Worm (Caenorhabditis elegans) whole organism, late embryonic: ENCODE measurements around the gene C07E3.9.

Experiments
- C38D4.7 ChIP-seq: fragments of 200-800 bp; sonication (Bioruptor generic); optimal IDR thresholded peaks from 2 replicates; lab custom pipeline; 2018; ENCODE audit warnings: mild to moderate bottlenecking, missing genetic modification characterization, moderate library complexity, missing compliant biosample characterization
- K02D7.2 ChIP-seq: sonication (generic microtip); optimal IDR thresholded peaks from 2 replicates; lab custom pipeline; 2017; ENCODE audit warnings: mild to moderate bottlenecking, missing genetic modification characterization, missing compliant biosample characterization
- T23F11.4 ChIP-seq: fragments of 200-800 bp; sonication (Bioruptor generic); optimal IDR thresholded peaks from 2 replicates; lab custom pipeline; 2018; ENCODE audit warnings: mild to moderate bottlenecking, missing genetic modification characterization, missing compliant biosample characterization
- Y22D7AL.16 ChIP-seq: sonication (generic microtip); optimal IDR thresholded peaks from 2 replicates; lab custom pipeline; 2016; ENCODE audit warnings: missing genetic modification characterization, missing compliant biosample characterization
- ama-1 ChIP-seq: fragments of 150-350 bp; optimal IDR thresholded peaks from 2 replicates; lab custom pipeline; 2014
- ceh-14 ChIP-seq: sonication (generic microtip); optimal IDR thresholded peaks from 2 replicates; lab custom pipeline; 2016; ENCODE audit warnings: missing genotype, missing genetic modification characterization, missing compliant biosample characterization
- ceh-18 ChIP-seq: sonication (generic microtip); optimal IDR thresholded peaks from 2 replicates; lab custom pipeline; 2016; ENCODE audit warnings: missing genetic modification characterization, missing compliant biosample characterization
- ceh-2 ChIP-seq: sonication (generic microtip); optimal IDR thresholded peaks from 2 replicates; lab custom pipeline; 2016; ENCODE audit warnings: missing genotype, missing genetic modification characterization, missing compliant biosample characterization
- ceh-24 ChIP-seq: sonication (generic microtip); optimal IDR thresholded peaks from 2 replicates; lab custom pipeline; 2016; ENCODE audit warnings: mild to moderate bottlenecking, missing genetic modification characterization, missing compliant biosample characterization
- ceh-30 ChIP-seq: fragments of 150-350 bp; optimal IDR thresholded peaks from 2 replicates; lab custom pipeline; 2014; ENCODE audit warnings: missing biosample characterization, missing genetic modification characterization
- ceh-31 ChIP-seq: sonication (generic microtip); optimal IDR thresholded peaks from 2 replicates; lab custom pipeline; 2016; ENCODE audit warnings: missing genetic modification characterization, missing compliant biosample characterization
- ceh-34 ChIP-seq: sonication (generic microtip); optimal IDR thresholded peaks from 2 replicates; lab custom pipeline; 2016; ENCODE audit warnings: mild to moderate bottlenecking, missing genetic modification characterization, missing compliant biosample characterization
- ceh-6 ChIP-seq: fragments of 200-800 bp; sonication (Bioruptor generic); optimal IDR thresholded peaks from 2 replicates; lab custom pipeline; 2018; ENCODE audit warnings: mild to moderate bottlenecking, missing genetic modification characterization, missing compliant biosample characterization
- ceh-9 ChIP-seq: sonication (generic microtip); optimal IDR thresholded peaks from 2 replicates; lab custom pipeline; 2016; ENCODE audit warnings: mild to moderate bottlenecking, missing genetic modification characterization, inconsistent platforms, missing compliant biosample characterization
- che-1 ChIP-seq: sonication (generic microtip); optimal IDR thresholded peaks from 2 replicates; lab custom pipeline; 2016; ENCODE audit warnings: mild to moderate bottlenecking, missing genetic modification characterization, missing compliant biosample characterization
- dve-1 ChIP-seq: sonication (generic microtip); optimal IDR thresholded peaks from 2 replicates; lab custom pipeline; 2017; ENCODE audit warnings: antibody characterized with exemption, mild to moderate bottlenecking, missing genetic modification characterization, missing compliant biosample characterization
- elt-2 ChIP-seq: sonication (generic microtip); optimal IDR thresholded peaks from 2 replicates; lab custom pipeline; 2016; ENCODE audit warnings: missing genetic modification reagents, missing genetic modification characterization, missing compliant biosample characterization
- eyg-1 ChIP-seq: sonication (generic microtip); optimal IDR thresholded peaks from 2 replicates; lab custom pipeline; 2016; ENCODE audit warnings: missing genotype, missing genetic modification characterization, missing compliant biosample characterization
- fax-1 ChIP-seq: sonication (generic microtip); optimal IDR thresholded peaks from 2 replicates; lab custom pipeline; 2016; ENCODE audit warnings: missing genotype, missing genetic modification characterization, missing compliant biosample characterization
- gmeb-2 ChIP-seq: sonication (generic microtip); optimal IDR thresholded peaks from 2 replicates; lab custom pipeline; 2016; ENCODE audit warnings: missing genetic modification characterization, inconsistent platforms, missing compliant biosample characterization
- hlh-13 ChIP-seq: fragments of 200-800 bp; sonication (Bioruptor generic); optimal IDR thresholded peaks from 2 replicates; lab custom pipeline; 2018; ENCODE audit warnings: mild to moderate bottlenecking, missing genetic modification characterization, missing compliant biosample characterization
- hlh-30 ChIP-seq: sonication (generic microtip); optimal IDR thresholded peaks from 2 replicates; lab custom pipeline; 2017; ENCODE audit warnings: antibody characterized with exemption, missing genetic modification characterization, missing compliant biosample characterization; ENCODE audit not compliant: insufficient read depth
- lin-11 ChIP-seq: fragments of 200-800 bp; sonication (Bioruptor generic); optimal IDR thresholded peaks from 2 replicates; lab custom pipeline; 2018; ENCODE audit warnings: mild to moderate bottlenecking, missing genetic modification characterization, missing compliant biosample characterization
- mec-3 ChIP-seq: sonication (generic microtip); optimal IDR thresholded peaks from 2 replicates; lab custom pipeline; 2016; ENCODE audit warnings: borderline replicate concordance, missing genetic modification characterization, missing compliant biosample characterization
- nfya-1 ChIP-seq: sonication (generic microtip); optimal IDR thresholded peaks from 2 replicates; lab custom pipeline; 2017; ENCODE audit warnings: missing genetic modification characterization, mild to moderate bottlenecking, missing compliant biosample characterization, antibody characterized with exemption, moderate library complexity
- nhr-11 ChIP-seq: fragments of 150-350 bp; optimal IDR thresholded peaks from 2 replicates; lab custom pipeline; 2014; ENCODE audit warnings: missing biosample characterization, missing genetic modification characterization
- pat-9 ChIP-seq: fragments of 200-800 bp; sonication (Bioruptor generic); optimal IDR thresholded peaks from 2 replicates; lab custom pipeline; 2018; ENCODE audit warnings: mild to moderate bottlenecking, missing genetic modification characterization, moderate library complexity, missing compliant biosample characterization
- pha-2 ChIP-seq: sonication (generic microtip); optimal IDR thresholded peaks from 2 replicates; lab custom pipeline; 2017; ENCODE audit warnings: mild to moderate bottlenecking, missing genetic modification characterization, missing compliant biosample characterization
- ref-2 ChIP-seq: sonication (generic microtip); optimal IDR thresholded peaks from 2 replicates; lab custom pipeline; 2016; ENCODE audit warnings: missing genetic modification characterization, missing compliant biosample characterization
- rnt-1 ChIP-seq: sonication (generic microtip); optimal IDR thresholded peaks from 2 replicates; lab custom pipeline; 2016; ENCODE audit warnings: missing genetic modification characterization, missing compliant biosample characterization
- sdc-2 ChIP-seq: sonication (generic microtip); optimal IDR thresholded peaks from 2 replicates; lab custom pipeline; 2016; ENCODE audit warnings: missing genotype, missing genetic modification characterization, missing compliant biosample characterization
- syd-9 ChIP-seq: sonication (generic microtip); optimal IDR thresholded peaks from 2 replicates; lab custom pipeline; 2016; ENCODE audit warnings: mild to moderate bottlenecking, missing genetic modification characterization, moderate library complexity, missing compliant biosample characterization
- tbx-2 ChIP-seq: sonication (generic microtip); optimal IDR thresholded peaks from 2 replicates; lab custom pipeline; 2016; ENCODE audit warnings: missing genetic modification characterization, missing compliant biosample characterization
- tbx-7 ChIP-seq: sonication (generic microtip); optimal IDR thresholded peaks from 2 replicates; lab custom pipeline; 2016; ENCODE audit warnings: missing genotype, missing genetic modification characterization, missing compliant biosample characterization
- ttx-3 ChIP-seq: sonication (generic microtip); optimal IDR thresholded peaks from 2 replicates; lab custom pipeline; 2016; ENCODE audit warnings: missing genetic modification reagents, missing genetic modification characterization, missing compliant biosample characterization
- unc-42 ChIP-seq: sonication (generic microtip); optimal IDR thresholded peaks from 2 replicates; lab custom pipeline; 2016; ENCODE audit warnings: missing genotype, missing genetic modification characterization, missing compliant biosample characterization
- unc-55 ChIP-seq: sonication (generic microtip); optimal IDR thresholded peaks from 2 replicates; lab custom pipeline; 2017; ENCODE audit warnings: missing biosample characterization, missing genetic modification reagents, missing genetic modification characterization
- unc-86 ChIP-seq: sonication (generic microtip); optimal IDR thresholded peaks from 2 replicates; lab custom pipeline; 2016; ENCODE audit warnings: missing genetic modification characterization, missing compliant biosample characterization
- zip-5 ChIP-seq: sonication (generic microtip); optimal IDR thresholded peaks from 2 replicates; lab custom pipeline; 2016; ENCODE audit warnings: missing genetic modification characterization, missing compliant biosample characterization

C07E3.9 gene

ce11 chrII:10370826-10371225 lies 20.3 kb downstream of the C07E3.9 start:
- TF ChIP-seq nhr-11 (tag; lab: Kevin White, UChicago) (no peak), unc-42 (peak; percentile 51), hlh-30 (tag; lab: Kevin White, UChicago) (no peak), C38D4.7 (GFP tag; lab: Kevin White, UChicago) (no peak), gmeb-2 (no peak), rnt-1 (tag; lab: Kevin White, UChicago) (no peak), tbx-2 (tag; lab: Kevin White, UChicago) (no peak), nfya-1 (tag; lab: Kevin White, UChicago) (peak; percentile 65), ceh-6 (GFP tag; lab: Kevin White, UChicago) (no peak), ceh-9 (tag; lab: Kevin White, UChicago) (no peak), unc-55 (GFP tag; lab: Kevin White, UChicago) (peak; percentile 46), K02D7.2 (tag; lab: Kevin White, UChicago) (no peak), sdc-2 (no peak), eyg-1 (tag; lab: Kevin White, UChicago) (no peak), che-1 (tag; lab: Kevin White, UChicago) (no peak), ttx-3 (tag; lab: Kevin White, UChicago) (no peak), zip-5 (tag; lab: Kevin White, UChicago) (no peak), tbx-7 (tag; lab: Kevin White, UChicago) (no peak), ceh-31 (peak; percentile 66), elt-2 (tag; lab: Kevin White, UChicago) (no peak)
- TF ChIP-seq, all 69 proteins: peak for 4

- TF ChIP-seq ceh-2 (tag; lab: Kevin White, UChicago) (no peak), ceh-24 (tag; lab: Kevin White, UChicago) (no peak), ceh-6 (GFP tag; lab: Kevin White, UChicago) (no peak), che-1 (tag; lab: Kevin White, UChicago) (no peak), lin-11 (tag; lab: Kevin White, UChicago) (no peak), pha-2 (tag; lab: Kevin White, UChicago) (no peak), K02D7.2 (tag; lab: Kevin White, UChicago) (no peak), fax-1 (tag; lab: Kevin White, UChicago) (no peak), hlh-13 (GFP tag; lab: Kevin White, UChicago) (no peak), Y22D7AL.16 (tag; lab: Kevin White, UChicago) (no peak), pat-9 (tag; lab: Kevin White, UChicago) (no peak), ceh-30 (tag; lab: Kevin White, UChicago) (no peak), C38D4.7 (GFP tag; lab: Kevin White, UChicago) (no peak), unc-42 (no peak), ceh-34 (no peak), ttx-3 (tag; lab: Kevin White, UChicago) (no peak), unc-86 (tag; lab: Kevin White, UChicago) (no peak), dve-1 (tag; lab: Kevin White, UChicago) (no peak), T23F11.4 (no peak), ceh-31 (no peak)
These were observed 22.5 kb downstream of the C07E3.9 start for ce11 chrII:10373016-10373415.

- TF ChIP-seq mec-3 (tag; lab: Kevin White, UChicago) (no peak), tbx-2 (tag; lab: Kevin White, UChicago) (peak; percentile 37), syd-9 (tag; lab: Kevin White, UChicago) (no peak), ceh-18 (tag; lab: Kevin White, UChicago) (no peak), nfya-1 (tag; lab: Kevin White, UChicago) (peak; percentile 20), ama-1 (lab: Kevin White, UChicago) (no peak), pat-9 (tag; lab: Kevin White, UChicago) (no peak), ceh-14 (tag; lab: Kevin White, UChicago) (peak; percentile 64), hlh-30 (tag; lab: Kevin White, UChicago) (no peak), eyg-1 (tag; lab: Kevin White, UChicago) (no peak), unc-42 (peak; percentile 99), ref-2 (no peak), ttx-3 (tag; lab: Kevin White, UChicago) (peak; percentile 66), ceh-31 (peak; percentile 84)
These were observed 23.1 kb downstream of the C07E3.9 start for ce11 chrII:10373536-10374169.
